Worm (Caenorhabditis elegans) whole organism, late embryonic: ENCODE data around the gene ZK354.3.

ENCODE experiments used
- C08G9.2 ChIP-seq: sonication (generic microtip); optimal IDR thresholded peaks from 2 replicates; lab custom pipeline; 2016; ENCODE audit warnings: mild to moderate bottlenecking, missing genetic modification characterization, moderate library complexity, missing compliant biosample characterization
- C38D4.7 ChIP-seq: fragments of 200-800 bp; sonication (Bioruptor generic); optimal IDR thresholded peaks from 2 replicates; lab custom pipeline; 2018; ENCODE audit warnings: mild to moderate bottlenecking, missing genetic modification characterization, moderate library complexity, missing compliant biosample characterization
- F13H6.1 ChIP-seq: sonication (generic microtip); optimal IDR thresholded peaks from 2 replicates; lab custom pipeline; 2016; ENCODE audit warnings: missing genetic modification characterization, missing compliant biosample characterization
- K09A11.1 ChIP-seq: sonication (generic microtip); optimal IDR thresholded peaks from 2 replicates; lab custom pipeline; 2017; ENCODE audit warnings: antibody characterized with exemption, mild to moderate bottlenecking, missing genetic modification characterization, missing compliant biosample characterization; ENCODE audit not compliant: insufficient read depth
- Y22D7AL.16 ChIP-seq: sonication (generic microtip); optimal IDR thresholded peaks from 2 replicates; lab custom pipeline; 2016; ENCODE audit warnings: missing genetic modification characterization, missing compliant biosample characterization
- ahr-1 ChIP-seq: sonication (generic microtip); optimal IDR thresholded peaks from 2 replicates; lab custom pipeline; 2016; ENCODE audit warnings: missing genetic modification characterization, missing compliant biosample characterization
- ama-1 ChIP-seq: fragments of 150-350 bp; optimal IDR thresholded peaks from 2 replicates; lab custom pipeline; 2014
- ceh-14 ChIP-seq: sonication (generic microtip); optimal IDR thresholded peaks from 2 replicates; lab custom pipeline; 2016; ENCODE audit warnings: missing genotype, missing genetic modification characterization, missing compliant biosample characterization
- ceh-18 ChIP-seq: sonication (generic microtip); optimal IDR thresholded peaks from 2 replicates; lab custom pipeline; 2016; ENCODE audit warnings: missing genetic modification characterization, missing compliant biosample characterization
- ceh-19 ChIP-seq: fragments of 200-800 bp; sonication (Bioruptor generic); optimal IDR thresholded peaks from 2 replicates; lab custom pipeline; 2018; ENCODE audit warnings: mild to moderate bottlenecking, missing genetic modification characterization, missing compliant biosample characterization
- ceh-24 ChIP-seq: sonication (generic microtip); optimal IDR thresholded peaks from 2 replicates; lab custom pipeline; 2016; ENCODE audit warnings: mild to moderate bottlenecking, missing genetic modification characterization, missing compliant biosample characterization
- ceh-31 ChIP-seq: sonication (generic microtip); optimal IDR thresholded peaks from 2 replicates; lab custom pipeline; 2016; ENCODE audit warnings: missing genetic modification characterization, missing compliant biosample characterization
- ceh-34 ChIP-seq: sonication (generic microtip); optimal IDR thresholded peaks from 2 replicates; lab custom pipeline; 2016; ENCODE audit warnings: mild to moderate bottlenecking, missing genetic modification characterization, missing compliant biosample characterization
- ceh-45 ChIP-seq: fragments of 200-800 bp; sonication (Bioruptor generic); IDR thresholded peaks from 2 replicates; pipeline ENCODE4 v1.3.6; 2022; ENCODE audit warnings: missing genetic modification reagents, missing genetic modification characterization, missing compliant biosample characterization
- ceh-6 ChIP-seq: fragments of 200-800 bp; sonication (Bioruptor generic); optimal IDR thresholded peaks from 2 replicates; lab custom pipeline; 2018; ENCODE audit warnings: mild to moderate bottlenecking, missing genetic modification characterization, missing compliant biosample characterization
- ceh-9 ChIP-seq: sonication (generic microtip); optimal IDR thresholded peaks from 2 replicates; lab custom pipeline; 2016; ENCODE audit warnings: mild to moderate bottlenecking, missing genetic modification characterization, inconsistent platforms, missing compliant biosample characterization
- dve-1 ChIP-seq: sonication (generic microtip); optimal IDR thresholded peaks from 2 replicates; lab custom pipeline; 2017; ENCODE audit warnings: antibody characterized with exemption, mild to moderate bottlenecking, missing genetic modification characterization, missing compliant biosample characterization
- elt-2 ChIP-seq: sonication (generic microtip); optimal IDR thresholded peaks from 2 replicates; lab custom pipeline; 2016; ENCODE audit warnings: missing genetic modification reagents, missing genetic modification characterization, missing compliant biosample characterization
- elt-4 ChIP-seq: sonication (generic microtip); optimal IDR thresholded peaks from 2 replicates; lab custom pipeline; 2016; ENCODE audit warnings: missing genetic modification characterization, missing compliant biosample characterization
- eyg-1 ChIP-seq: sonication (generic microtip); optimal IDR thresholded peaks from 2 replicates; lab custom pipeline; 2016; ENCODE audit warnings: missing genotype, missing genetic modification characterization, missing compliant biosample characterization
- fax-1 ChIP-seq: sonication (generic microtip); optimal IDR thresholded peaks from 2 replicates; lab custom pipeline; 2016; ENCODE audit warnings: missing genotype, missing genetic modification characterization, missing compliant biosample characterization
- fkh-6 ChIP-seq: sonication (generic microtip); optimal IDR thresholded peaks from 2 replicates; lab custom pipeline; 2016; ENCODE audit warnings: missing genetic modification characterization, missing compliant biosample characterization
- gmeb-2 ChIP-seq: sonication (generic microtip); optimal IDR thresholded peaks from 2 replicates; lab custom pipeline; 2016; ENCODE audit warnings: missing genetic modification characterization, inconsistent platforms, missing compliant biosample characterization
- hlh-13 ChIP-seq: fragments of 200-800 bp; sonication (Bioruptor generic); optimal IDR thresholded peaks from 2 replicates; lab custom pipeline; 2018; ENCODE audit warnings: mild to moderate bottlenecking, missing genetic modification characterization, missing compliant biosample characterization
- hlh-15 ChIP-seq: sonication (generic microtip); optimal IDR thresholded peaks from 2 replicates; lab custom pipeline; 2016; ENCODE audit warnings: missing genetic modification characterization, missing compliant biosample characterization
- hlh-30 ChIP-seq: sonication (generic microtip); optimal IDR thresholded peaks from 2 replicates; lab custom pipeline; 2017; ENCODE audit warnings: antibody characterized with exemption, missing genetic modification characterization, missing compliant biosample characterization; ENCODE audit not compliant: insufficient read depth
- hlh-6 ChIP-seq: sonication (generic microtip); optimal IDR thresholded peaks from 2 replicates; lab custom pipeline; 2016; ENCODE audit warnings: missing genotype, missing genetic modification characterization, missing compliant biosample characterization
- hlh-8 ChIP-seq: sonication (generic microtip); optimal IDR thresholded peaks from 2 replicates; lab custom pipeline; 2016; ENCODE audit warnings: missing genotype, missing genetic modification characterization, missing compliant biosample characterization
- lim-6 ChIP-seq: sonication (generic microtip); optimal IDR thresholded peaks from 2 replicates; lab custom pipeline; 2016; ENCODE audit warnings: missing genetic modification characterization, missing compliant biosample characterization
- mec-3 ChIP-seq: sonication (generic microtip); optimal IDR thresholded peaks from 2 replicates; lab custom pipeline; 2016; ENCODE audit warnings: borderline replicate concordance, missing genetic modification characterization, missing compliant biosample characterization
- nfya-1 ChIP-seq: sonication (generic microtip); optimal IDR thresholded peaks from 2 replicates; lab custom pipeline; 2017; ENCODE audit warnings: missing genetic modification characterization, mild to moderate bottlenecking, missing compliant biosample characterization, antibody characterized with exemption, moderate library complexity
- nhr-11 ChIP-seq: fragments of 150-350 bp; optimal IDR thresholded peaks from 2 replicates; lab custom pipeline; 2014; ENCODE audit warnings: missing biosample characterization, missing genetic modification characterization
- nhr-232 ChIP-seq: sonication (generic microtip); optimal IDR thresholded peaks from 2 replicates; lab custom pipeline; 2016; ENCODE audit warnings: missing genetic modification characterization, missing compliant biosample characterization
- npax-4 ChIP-seq: sonication (generic microtip); optimal IDR thresholded peaks from 2 replicates; lab custom pipeline; 2016; ENCODE audit warnings: missing genetic modification characterization, missing compliant biosample characterization
- odd-2 ChIP-seq: sonication (generic microtip); optimal IDR thresholded peaks from 2 replicates; lab custom pipeline; 2017; ENCODE audit warnings: antibody characterized with exemption, mild to moderate bottlenecking, missing genetic modification characterization, missing compliant biosample characterization
- pag-3 ChIP-seq: sonication (generic microtip); optimal IDR thresholded peaks from 2 replicates; lab custom pipeline; 2016; ENCODE audit warnings: missing compliant biosample characterization, missing genetic modification characterization, borderline replicate concordance
- pat-9 ChIP-seq: fragments of 200-800 bp; sonication (Bioruptor generic); optimal IDR thresholded peaks from 2 replicates; lab custom pipeline; 2018; ENCODE audit warnings: mild to moderate bottlenecking, missing genetic modification characterization, moderate library complexity, missing compliant biosample characterization
- pax-1 ChIP-seq: fragments of 150-350 bp; optimal IDR thresholded peaks from 2 replicates; lab custom pipeline; 2014; ENCODE audit warnings: missing biosample characterization, missing genetic modification characterization
- pha-2 ChIP-seq: sonication (generic microtip); optimal IDR thresholded peaks from 2 replicates; lab custom pipeline; 2017; ENCODE audit warnings: mild to moderate bottlenecking, missing genetic modification characterization, missing compliant biosample characterization
- pha-4 ChIP-seq: fragments of 150-350 bp; optimal IDR thresholded peaks from 2 replicates; lab custom pipeline; 2018; ENCODE audit warnings: missing biosample characterization, missing genetic modification reagents, missing genetic modification characterization
- ref-2 ChIP-seq: sonication (generic microtip); optimal IDR thresholded peaks from 2 replicates; lab custom pipeline; 2016; ENCODE audit warnings: missing genetic modification characterization, missing compliant biosample characterization
- rnt-1 ChIP-seq: sonication (generic microtip); optimal IDR thresholded peaks from 2 replicates; lab custom pipeline; 2016; ENCODE audit warnings: missing genetic modification characterization, missing compliant biosample characterization
- sdc-2 ChIP-seq: sonication (generic microtip); optimal IDR thresholded peaks from 2 replicates; lab custom pipeline; 2016; ENCODE audit warnings: missing genotype, missing genetic modification characterization, missing compliant biosample characterization
- sox-2 ChIP-seq: fragments of 200-800 bp; sonication (Bioruptor generic); IDR thresholded peaks from 2 replicates; pipeline ENCODE4 v1.3.6; 2022; ENCODE audit warnings: missing genetic modification reagents, missing genetic modification characterization, missing compliant biosample characterization
- tbx-2 ChIP-seq: sonication (generic microtip); optimal IDR thresholded peaks from 2 replicates; lab custom pipeline; 2016; ENCODE audit warnings: missing genetic modification characterization, missing compliant biosample characterization
- ttx-3 ChIP-seq: sonication (generic microtip); optimal IDR thresholded peaks from 2 replicates; lab custom pipeline; 2016; ENCODE audit warnings: missing genetic modification reagents, missing genetic modification characterization, missing compliant biosample characterization
- unc-3 ChIP-seq, 2 experiments: fragments of 200-800 bp in 1 of 2; sonication (Bioruptor generic) in 1 of 2; sonication (generic microtip) in 1 of 2; conservative IDR thresholded peaks in 1 of 2; optimal IDR thresholded peaks in 1 of 2; 2 replicates each; pipeline versions ENCODE4 v1.3.6 to Lab custom; 2016 to 2022; ENCODE audit warnings: missing compliant biosample characterization in 2 of 2, missing genetic modification characterization in 2 of 2, missing genetic modification reagents in 1 of 2
- unc-42 ChIP-seq: sonication (generic microtip); optimal IDR thresholded peaks from 2 replicates; lab custom pipeline; 2016; ENCODE audit warnings: missing genotype, missing genetic modification characterization, missing compliant biosample characterization
- unc-86 ChIP-seq: sonication (generic microtip); optimal IDR thresholded peaks from 2 replicates; lab custom pipeline; 2016; ENCODE audit warnings: missing genetic modification characterization, missing compliant biosample characterization
- zip-5 ChIP-seq: sonication (generic microtip); optimal IDR thresholded peaks from 2 replicates; lab custom pipeline; 2016; ENCODE audit warnings: missing genetic modification characterization, missing compliant biosample characterization

ZK354.3 gene

DNA sequence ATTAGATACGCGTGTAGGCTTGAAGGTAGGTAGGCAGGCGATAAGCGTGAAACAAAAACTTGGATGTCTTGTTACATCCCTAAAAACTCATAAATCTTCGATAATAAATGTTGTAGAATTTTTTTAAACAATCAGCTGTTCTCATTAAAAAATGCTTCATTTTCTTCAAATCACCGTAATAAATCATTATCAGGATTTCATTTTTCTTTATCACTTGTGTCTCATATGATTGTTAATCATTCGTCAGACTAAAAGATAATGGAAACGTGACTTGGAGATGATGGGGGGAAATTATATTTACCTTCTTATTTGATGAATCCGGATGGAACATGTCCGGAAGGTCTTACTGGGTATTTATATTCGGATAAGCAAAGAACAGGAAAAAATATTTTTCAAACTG lies 23.6 kb downstream of the ZK354.3 start:
- TF ChIP-seq ceh-18 (tag; lab: Kevin White, UChicago) (no peak), elt-2 (tag; lab: Kevin White, UChicago) (peak; percentile 4)

DNA sequence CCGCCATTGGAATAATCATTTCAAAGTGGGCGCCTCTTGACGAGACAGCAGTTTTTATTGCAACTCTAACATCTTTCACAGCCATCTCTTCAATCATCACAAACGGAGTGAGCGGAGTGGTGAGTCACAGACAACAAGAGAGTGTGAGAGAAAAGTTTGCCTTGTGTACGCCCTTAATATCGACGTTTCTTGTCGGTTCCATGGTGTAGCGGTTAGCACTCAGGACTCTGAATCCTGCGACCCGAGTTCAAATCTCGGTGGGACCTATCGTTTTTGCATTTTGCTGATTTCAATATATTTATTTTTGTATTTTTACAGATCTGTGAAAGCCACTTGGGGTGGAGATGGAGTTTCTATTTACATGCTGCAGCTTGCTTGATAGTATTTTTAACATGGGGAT lies 24.7 kb downstream of the ZK354.3 start:
- TF ChIP-seq ttx-3 (tag; lab: Kevin White, UChicago) (peak; percentile 67), C08G9.2 (tag; lab: Kevin White, UChicago) (peak; percentile 43), ceh-9 (tag; lab: Kevin White, UChicago) (no peak), K09A11.1 (peak; percentile 50), pag-3 (tag; lab: Kevin White, UChicago) (no peak), zip-5 (peak; percentile 0), sdc-2 (tag; lab: Kevin White, UChicago) (peak; percentile 16), nfya-1 (tag; lab: Kevin White, UChicago) (peak; percentile 20), tbx-2 (tag; lab: Kevin White, UChicago) (peak; percentile 45), hlh-13 (GFP tag; lab: Kevin White, UChicago) (peak; percentile 68), ahr-1 (tag; lab: Kevin White, UChicago) (no peak), gmeb-2 (tag; lab: Kevin White, UChicago) (peak; percentile 78), fax-1 (tag; lab: Kevin White, UChicago) (peak; percentile 60), ceh-31 (peak; percentile 35), nhr-11 (tag; lab: Kevin White, UChicago) (no peak), fkh-6 (tag; lab: Kevin White, UChicago) (peak; percentile 58), hlh-8 (tag; lab: Kevin White, UChicago) (peak; percentile 19), unc-42 (tag; lab: Kevin White, UChicago) (no peak), mec-3 (tag; lab: Kevin White, UChicago) (no peak), rnt-1 (tag; lab: Kevin White, UChicago) (peak; percentile 15), ceh-19 (peak; percentile 63), unc-3 (GFP tag; conservative IDR thresholded peaks at IDR 0.05; lab: Robert Waterston, UW) (0 out of 2 replicates have a peak, but pooled peaks have one; percentile 41), unc-3 (tag; optimal IDR thresholded peaks at IDR 0.05; lab: Kevin White, UChicago) (no peak), Y22D7AL.16 (tag; lab: Kevin White, UChicago) (peak; percentile 63), elt-2 (tag; lab: Kevin White, UChicago) (peak; percentile 72), nhr-232 (tag; lab: Kevin White, UChicago) (peak; percentile 22), odd-2 (no peak), sox-2 (peak; percentile 22; the same call in 1 of the 2 replicates), hlh-6 (no peak), pha-4 (tag; lab: Kevin White, UChicago) (no peak), dve-1 (tag; lab: Kevin White, UChicago) (peak; percentile 30), C38D4.7 (GFP tag; lab: Kevin White, UChicago) (no peak), pha-2 (tag; lab: Kevin White, UChicago) (peak; percentile 38), npax-4 (tag; lab: Kevin White, UChicago) (no peak), hlh-15 (tag; lab: Kevin White, UChicago) (no peak), elt-4 (no peak), ref-2 (no peak), pax-1 (no peak), F13H6.1 (tag; lab: Kevin White, UChicago) (peak; percentile 35), unc-86 (tag; lab: Kevin White, UChicago) (peak; percentile 34), lim-6 (no peak), ceh-34 (tag; lab: Kevin White, UChicago) (peak; percentile 48), ceh-45 (GFP tag; lab: Robert Waterston, UW) (0 out of 2 replicates have a peak, but pooled peaks have one; percentile 64), ceh-6 (no peak), ama-1 (lab: Kevin White, UChicago) (no peak), pat-9 (tag; lab: Kevin White, UChicago) (no peak), hlh-30 (tag; lab: Kevin White, UChicago) (no peak), eyg-1 (tag; lab: Kevin White, UChicago) (no peak), ceh-24 (peak; percentile 15), ceh-14 (tag; lab: Kevin White, UChicago) (peak; percentile 57)
